Fruit fly (Drosophila melanogaster): Measurements from ENCODE around the gene CG17819.

DNA sequence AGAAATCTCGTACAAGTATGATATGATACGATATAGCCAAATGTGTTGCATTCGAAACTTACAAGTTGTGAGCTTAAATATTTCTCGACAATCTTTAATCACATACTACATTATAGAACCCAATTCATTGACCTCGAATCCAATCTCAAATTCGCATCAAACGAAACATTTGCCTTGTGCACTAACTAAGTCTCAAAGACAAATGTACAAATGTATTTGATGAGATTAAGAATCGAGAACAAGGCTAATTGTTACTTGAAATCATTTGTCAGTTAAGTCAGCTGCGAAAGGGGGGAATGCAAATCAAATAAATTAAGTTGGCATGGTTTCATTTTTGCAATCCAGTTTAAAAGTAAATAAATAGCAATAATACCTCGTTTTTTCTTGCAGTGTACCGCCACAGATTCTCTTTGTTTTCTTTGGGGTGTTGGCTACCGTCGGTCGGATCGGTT is 46.8 kb downstream of the CG17819 start:
- TF ChIP-seq Myc (optimal IDR thresholded peaks at IDR 0.05): no peak
- no peak for TF ChIP-seq h (optimal IDR thresholded peaks at IDR 0.05)
- no peak for TF ChIP-seq insv (optimal IDR thresholded peaks at IDR 0.05)
- TF ChIP-seq psq (optimal IDR thresholded peaks at IDR 0.05): no peak
